Fruit fly (Drosophila melanogaster): ENCODE data around the gene comt.

Gene comt

DNA sequence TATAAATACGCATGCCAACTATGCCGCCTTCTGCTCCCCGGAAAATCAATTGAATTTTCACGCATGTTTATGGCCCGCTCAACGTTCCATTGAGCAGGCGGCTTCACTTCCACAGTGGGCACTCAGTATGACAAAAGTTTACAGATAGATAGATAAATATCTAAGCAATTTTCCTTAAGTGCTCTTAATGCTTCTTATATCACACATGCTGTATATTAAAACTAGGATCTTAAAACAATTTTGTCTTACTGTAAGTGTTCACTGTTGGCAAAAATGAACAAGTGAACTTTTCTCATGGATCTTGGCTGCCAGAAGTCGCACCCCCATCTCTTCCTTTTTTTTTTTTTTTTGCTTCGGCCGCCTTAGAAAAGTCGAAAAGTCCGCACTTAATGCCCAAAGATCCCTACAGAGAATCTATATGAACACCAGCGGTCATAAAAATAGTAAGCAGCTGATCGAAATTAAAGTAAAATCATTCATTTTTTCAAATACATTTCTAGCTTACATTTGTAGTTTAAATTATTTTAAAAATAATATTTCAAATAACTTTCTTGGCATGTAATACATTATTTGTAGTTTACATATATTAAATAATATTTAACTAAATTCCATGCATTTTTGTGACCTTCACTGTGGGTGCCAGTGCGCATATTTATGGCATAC lies 5.6 kb upstream of the comt start (continued):
- TF ChIP-seq Oli (tag; optimal IDR thresholded peaks at IDR 0.05) (peak; percentile 44), Taf1 (GFP tag; IDR thresholded peaks at IDR 0.05) (peak; percentile 14; the same call in 1 of the 2 replicates), CG18619 (GFP tag; optimal IDR thresholded peaks at IDR 0.05) (peak; percentile 5), CG9797 (GFP tag; optimal IDR thresholded peaks at IDR 0.05) (no peak), usp (GFP tag; optimal IDR thresholded peaks at IDR 0.05) (no peak), seq (GFP tag; IDR thresholded peaks at IDR 0.05) (peak; percentile 23; the same call in 1 of the 2 replicates), Xbp1 (GFP tag; optimal IDR thresholded peaks at IDR 0.05) (peak; percentile 30), CG32767 (GFP tag; IDR thresholded peaks at IDR 0.05) (no peak), gsb-n (tag; optimal IDR thresholded peaks at IDR 0.05) (no peak), inv (GFP tag; IDR thresholded peaks at IDR 0.05; ENCODE audit: partially characterized antibody) (no peak), CG30431 (GFP tag; optimal IDR thresholded peaks at IDR 0.05) (no peak), CG4617 (GFP tag; optimal IDR thresholded peaks at IDR 0.05; ENCODE audit: borderline replicate concordance) (no peak), CG9727 (GFP tag; optimal IDR thresholded peaks at IDR 0.05) (peak; percentile 33), cg (GFP tag; optimal IDR thresholded peaks at IDR 0.05) (no peak), CG14965 (GFP tag; optimal IDR thresholded peaks at IDR 0.05; ENCODE audit: borderline replicate concordance) (no peak), Ssrp (tag; optimal IDR thresholded peaks at IDR 0.05) (no peak), Hr39 (optimal IDR thresholded peaks at IDR 0.05) (no peak), ci (GFP tag; IDR thresholded peaks at IDR 0.05) (peak; percentile 65), tio (GFP tag; optimal IDR thresholded peaks at IDR 0.05) (no peak), CG7928 (GFP tag; optimal IDR thresholded peaks at IDR 0.05) (no peak), CG9932 (GFP tag; IDR thresholded peaks at IDR 0.05) (peak; percentile 39; the same call in 1 of the 2 replicates), Sox102F (GFP tag; optimal IDR thresholded peaks at IDR 0.05) (peak; percentile 57), CG31388 (GFP tag; optimal IDR thresholded peaks at IDR 0.05) (no peak), fru (optimal IDR thresholded peaks at IDR 0.05) (no peak), eve (GFP tag; optimal IDR thresholded peaks at IDR 0.05) (peak in 1 of 2 experiments; percentile 21), abd-A (tag; optimal IDR thresholded peaks at IDR 0.05) (no peak), exex (tag; optimal IDR thresholded peaks at IDR 0.05) (no peak), Lim3 (GFP tag; IDR thresholded peaks at IDR 0.05) (no peak), CG17802 (tag; optimal IDR thresholded peaks at IDR 0.05) (no peak), Ada2b (GFP tag; IDR thresholded peaks at IDR 0.05) (peak; percentile 43; the same call in 1 of the 2 replicates), trh (GFP tag; optimal IDR thresholded peaks at IDR 0.05) (no peak), Nf-YB (GFP tag; optimal IDR thresholded peaks at IDR 0.05) (peak; percentile 4), repo (GFP tag; optimal IDR thresholded peaks at IDR 0.05) (no peak), sens (GFP tag) (peak; percentile 91), ara (GFP tag; IDR thresholded peaks at IDR 0.05) (no peak), sens-2 (GFP tag; IDR thresholded peaks at IDR 0.05) (no peak), sima (GFP tag; optimal IDR thresholded peaks at IDR 0.05) (no peak), C15 (GFP tag; IDR thresholded peaks at IDR 0.05) (0 out of 3 replicates have a peak, but pooled peaks have one; percentile 19), CG9817 (tag; optimal IDR thresholded peaks at IDR 0.05) (peak; percentile 42), Mes4 (GFP tag; optimal IDR thresholded peaks at IDR 0.05) (no peak), NC2α (GFP tag; optimal IDR thresholded peaks at IDR 0.05) (no peak), NK7.1 (GFP tag; optimal IDR thresholded peaks at IDR 0.05) (no peak), CG34422 (GFP tag; IDR thresholded peaks at IDR 0.05) (peak; percentile 28; the same call in 1 of the 3 replicates), pros (GFP tag; optimal IDR thresholded peaks at IDR 0.05) (no peak), CG43689 (GFP tag; IDR thresholded peaks at IDR 0.05) (no peak), PHDP (tag; optimal IDR thresholded peaks at IDR 0.05) (peak; percentile 42), lbe (GFP tag; optimal IDR thresholded peaks at IDR 0.05) (no peak), HLHmδ (GFP tag; optimal IDR thresholded peaks at IDR 0.05) (no peak), CG8089 (GFP tag; optimal IDR thresholded peaks at IDR 0.05) (peak; percentile 35), HmgD (GFP tag; optimal IDR thresholded peaks at IDR 0.05) (no peak), toy (GFP tag; IDR thresholded peaks at IDR 0.05) (no peak)
